Fruit fly (Drosophila melanogaster) whole organism: Measurements from ENCODE around the gene CG34303.

Experiments used
- CG8478 ChIP-seq: fragments of >200 bp; optimal IDR thresholded peaks from 2 replicates; lab custom pipeline; 2018; ENCODE audit warnings: inconsistent platforms
- Dll ChIP-seq: fragments of >200 bp; optimal IDR thresholded peaks from 2 replicates; lab custom pipeline; 2017
- EcR ChIP-seq, 2 experiments: fragments of >200 bp; optimal IDR thresholded peaks; 2 replicates each; lab custom pipeline; 2017; ENCODE audit warnings: missing biosample characterization in 2 of 2, missing genetic modification characterization in 2 of 2, missing genetic modification reagents in 2 of 2

- TF ChIP-seq Dll (lab: Kevin White, UChicago) (no peak), CG8478 (no peak), EcR (GFP tag; optimal IDR thresholded peaks at IDR 0.05; lab: Kevin White, UChicago) (no peak)
These were observed 7.3 kb downstream of the CG34303 start, which contains the start of the genes TAF1B and Invadolysin for dm6 chr3R:10144103-10144998.
